Worm (Caenorhabditis elegans): ENCODE measurements around the gene F55G11.1.

The F55G11.1 gene

ce11 chrIV:12973336-12973735 lies 26.9 kb upstream of the F55G11.1 start, which contains the start of gene F55G11.4:
Gene F55G11.4 (plus strand): TSS chrIV:12973624.
- no peak for TF ChIP-seq flt-1 (GFP tag; IDR thresholded peaks at IDR 0.05)
- TF ChIP-seq ref-1 (GFP tag; conservative IDR thresholded peaks at IDR 0.05), result no peak
- TF ChIP-seq cog-1 (tag; optimal IDR thresholded peaks at IDR 0.05), result no peak
- no peak for TF ChIP-seq med-1 (GFP tag; optimal IDR thresholded peaks at IDR 0.05; ENCODE audit: insufficient read depth)
- no peak for TF ChIP-seq ztf-29 (GFP tag; IDR thresholded peaks at IDR 0.05)
- TF ChIP-seq tab-1 (GFP tag; IDR thresholded peaks at IDR 0.05), result no peak
- no peak for TF ChIP-seq klf-2 (GFP tag; conservative IDR thresholded peaks at IDR 0.05)

- TF ChIP-seq cog-1 (tag; optimal IDR thresholded peaks at IDR 0.05), result no peak
- no peak for TF ChIP-seq flt-1 (GFP tag; IDR thresholded peaks at IDR 0.05)
- no peak for TF ChIP-seq ref-1 (GFP tag; conservative IDR thresholded peaks at IDR 0.05)
- TF ChIP-seq med-1 (GFP tag; optimal IDR thresholded peaks at IDR 0.05; ENCODE audit: insufficient read depth), result no peak
- TF ChIP-seq ztf-23 (GFP tag; IDR thresholded peaks at IDR 0.05), result no peak
- TF ChIP-seq T22C8.4 (GFP tag; IDR thresholded peaks at IDR 0.05), result no peak
Measured at ce11 chrIV:12972780-12973179, 26.4 kb upstream of the F55G11.1 start.

ce11 chrIV:12971994-12972520 lies 25.7 kb upstream of the F55G11.1 start:
- TF ChIP-seq ztf-23 (GFP tag; IDR thresholded peaks at IDR 0.05) (no peak), cog-1 (tag; optimal IDR thresholded peaks at IDR 0.05) (no peak), tab-1 (GFP tag; IDR thresholded peaks at IDR 0.05) (no peak), T22C8.4 (GFP tag; IDR thresholded peaks at IDR 0.05) (no peak), ztf-29 (GFP tag; IDR thresholded peaks at IDR 0.05) (no peak), ref-1 (GFP tag; conservative IDR thresholded peaks at IDR 0.05) (no peak), flt-1 (GFP tag; IDR thresholded peaks at IDR 0.05) (no peak), klf-2 (GFP tag; conservative IDR thresholded peaks at IDR 0.05) (no peak), med-1 (GFP tag; optimal IDR thresholded peaks at IDR 0.05; ENCODE audit: insufficient read depth) (no peak)

- TF ChIP-seq flt-1 (GFP tag; IDR thresholded peaks at IDR 0.05) (no peak), klf-2 (GFP tag; conservative IDR thresholded peaks at IDR 0.05) (no peak), ztf-23 (GFP tag; IDR thresholded peaks at IDR 0.05) (no peak), cog-1 (tag; optimal IDR thresholded peaks at IDR 0.05) (no peak), ztf-29 (GFP tag; IDR thresholded peaks at IDR 0.05) (no peak), ref-1 (GFP tag; conservative IDR thresholded peaks at IDR 0.05) (no peak), tab-1 (GFP tag; IDR thresholded peaks at IDR 0.05) (no peak), med-1 (GFP tag; optimal IDR thresholded peaks at IDR 0.05; ENCODE audit: insufficient read depth) (no peak), T22C8.4 (GFP tag; IDR thresholded peaks at IDR 0.05) (no peak)
Measured at ce11 chrIV:12969141-12969540, 22.8 kb upstream of the F55G11.1 start, which contains the start of gene F55G11.2. Gene F55G11.2 (minus strand): TSS chrIV:12969289.

ce11 chrIV:12967303-12967702 lies 20.9 kb upstream of the F55G11.1 start:
- no peak for TF ChIP-seq ref-1 (GFP tag; conservative IDR thresholded peaks at IDR 0.05)
- TF ChIP-seq tab-1 (GFP tag; IDR thresholded peaks at IDR 0.05), result no peak
- no peak for TF ChIP-seq cog-1 (tag; optimal IDR thresholded peaks at IDR 0.05)
- no peak for TF ChIP-seq ztf-23 (GFP tag; IDR thresholded peaks at IDR 0.05)
- no peak for TF ChIP-seq ztf-29 (GFP tag; IDR thresholded peaks at IDR 0.05)
- no peak for TF ChIP-seq med-1 (GFP tag; optimal IDR thresholded peaks at IDR 0.05; ENCODE audit: insufficient read depth)
- no peak for TF ChIP-seq flt-1 (GFP tag; IDR thresholded peaks at IDR 0.05)

- no peak for TF ChIP-seq med-1 (GFP tag; optimal IDR thresholded peaks at IDR 0.05; ENCODE audit: insufficient read depth)
- no peak for TF ChIP-seq tab-1 (GFP tag; IDR thresholded peaks at IDR 0.05)
- TF ChIP-seq ztf-23 (GFP tag; IDR thresholded peaks at IDR 0.05), result no peak
- TF ChIP-seq ztf-29 (GFP tag; IDR thresholded peaks at IDR 0.05), result no peak
- no peak for TF ChIP-seq ref-1 (GFP tag; conservative IDR thresholded peaks at IDR 0.05)
- no peak for TF ChIP-seq T22C8.4 (GFP tag; IDR thresholded peaks at IDR 0.05)
- no peak for TF ChIP-seq klf-2 (GFP tag; conservative IDR thresholded peaks at IDR 0.05)
- TF ChIP-seq flt-1 (GFP tag; IDR thresholded peaks at IDR 0.05), result no peak
- no peak for TF ChIP-seq cog-1 (tag; optimal IDR thresholded peaks at IDR 0.05)
Measured at ce11 chrIV:12965074-12965473, 18.7 kb upstream of the F55G11.1 start, which contains the start of gene dod-22. Gene dod-22 (plus strand): TSS chrIV:12965374.

DNA sequence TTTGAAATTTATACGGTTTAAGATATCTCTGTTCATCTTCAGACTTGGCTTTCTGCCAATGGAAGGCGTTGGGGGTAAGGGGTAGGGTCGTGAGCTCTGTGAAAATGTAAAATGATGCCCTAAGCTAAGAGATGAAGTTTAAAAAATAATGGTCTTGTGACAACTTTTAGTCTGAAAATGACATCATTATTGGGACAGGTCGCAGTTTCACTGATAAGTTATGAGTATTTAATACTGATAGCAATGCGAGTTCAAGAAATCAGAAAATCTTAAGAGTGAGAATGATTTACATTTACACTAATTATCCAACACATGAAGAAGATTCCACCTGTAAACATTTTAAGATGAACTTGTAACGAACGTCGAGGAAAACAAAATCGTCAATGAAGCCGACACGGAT lies 18.3 kb upstream of the F55G11.1 start:
- TF ChIP-seq cog-1 (tag; optimal IDR thresholded peaks at IDR 0.05), result no peak

DNA sequence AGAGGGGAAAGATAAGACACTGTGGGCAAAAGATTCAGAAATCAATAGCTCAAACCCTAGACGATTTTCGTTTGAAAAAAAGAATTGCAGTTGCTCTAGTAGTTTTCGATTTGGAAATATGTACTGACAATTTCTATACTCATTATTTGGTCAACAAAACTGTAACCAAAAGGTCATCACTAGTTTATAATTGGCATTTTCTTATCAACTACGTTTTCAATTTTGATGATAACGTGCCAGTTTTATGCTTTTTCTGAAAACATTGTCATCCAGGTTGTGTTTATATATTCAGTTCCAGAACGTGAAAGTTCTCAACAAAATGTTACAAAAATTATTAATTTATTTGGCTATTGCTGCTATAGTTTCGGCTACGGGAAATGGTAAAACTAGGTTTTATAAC lies 16.2 kb upstream of the F55G11.1 start, which contains the start of gene F55G11.8:
TSS of gene F55G11.8 (plus strand) at position 245 of the 400 bp plus-strand sequence.
- TF ChIP-seq ztf-23 (GFP tag; IDR thresholded peaks at IDR 0.05) (no peak), T22C8.4 (GFP tag; IDR thresholded peaks at IDR 0.05) (no peak), cog-1 (tag; optimal IDR thresholded peaks at IDR 0.05) (no peak), flt-1 (GFP tag; IDR thresholded peaks at IDR 0.05) (no peak), ztf-29 (GFP tag; IDR thresholded peaks at IDR 0.05) (no peak), ref-1 (GFP tag; conservative IDR thresholded peaks at IDR 0.05) (no peak), klf-2 (GFP tag; conservative IDR thresholded peaks at IDR 0.05) (no peak), tab-1 (GFP tag; IDR thresholded peaks at IDR 0.05) (no peak), med-1 (GFP tag; optimal IDR thresholded peaks at IDR 0.05; ENCODE audit: insufficient read depth) (no peak)

DNA sequence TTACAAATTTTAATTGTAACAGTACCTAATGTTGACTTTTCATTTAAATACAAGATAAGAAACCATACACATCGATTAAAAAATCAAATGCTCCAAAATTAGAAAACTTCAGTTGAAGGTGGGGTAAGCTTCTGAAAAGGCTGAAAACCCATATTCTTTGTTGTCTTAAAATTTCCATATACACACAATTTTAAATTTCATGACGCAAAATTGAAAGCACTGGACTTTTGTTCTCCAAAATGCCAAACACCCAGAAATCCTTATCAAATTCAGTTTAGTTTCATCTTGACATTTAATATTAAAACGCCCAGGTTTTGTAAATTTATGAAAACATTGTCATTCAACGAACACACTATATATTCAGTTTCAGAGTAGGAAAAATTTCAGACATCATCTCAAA lies 13.7 kb upstream of the F55G11.1 start, which contains the start of gene F55G11.7:
TSS of gene F55G11.7 (plus strand) at position 301 of the 400 bp plus-strand sequence.
- TF ChIP-seq tab-1 (GFP tag; IDR thresholded peaks at IDR 0.05) (no peak), flt-1 (GFP tag; IDR thresholded peaks at IDR 0.05) (no peak), T22C8.4 (GFP tag; IDR thresholded peaks at IDR 0.05) (no peak), med-1 (GFP tag; optimal IDR thresholded peaks at IDR 0.05; ENCODE audit: insufficient read depth) (no peak), cog-1 (tag; optimal IDR thresholded peaks at IDR 0.05) (no peak), ztf-29 (GFP tag; IDR thresholded peaks at IDR 0.05) (no peak)

DNA sequence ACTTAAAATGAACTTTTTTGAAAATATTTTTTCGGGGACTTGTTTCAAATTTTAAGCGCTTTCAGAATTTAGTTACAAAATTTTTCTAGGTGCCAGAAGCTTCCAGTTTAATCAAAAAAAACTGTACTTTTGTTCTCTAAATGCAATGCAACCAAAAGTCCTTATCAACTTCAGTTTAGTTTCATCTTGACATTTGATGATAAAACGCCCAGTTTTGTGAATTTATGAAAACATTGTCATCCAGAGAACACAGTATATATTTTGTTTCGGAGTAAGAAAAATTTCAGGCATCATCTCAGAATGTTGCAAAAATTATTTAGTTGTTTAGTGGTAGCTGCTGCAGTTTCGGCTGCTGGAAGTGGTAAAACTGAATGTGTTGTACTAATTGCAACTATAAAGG lies 11.3 kb upstream of the F55G11.1 start, which contains the start of gene F55G11.6:
TSS of gene F55G11.6 (plus strand) at position 301 of the 400 bp plus-strand sequence.
- TF ChIP-seq ref-1 (GFP tag; conservative IDR thresholded peaks at IDR 0.05) (no peak), tab-1 (GFP tag; IDR thresholded peaks at IDR 0.05) (no peak), flt-1 (GFP tag; IDR thresholded peaks at IDR 0.05) (no peak), med-1 (GFP tag; optimal IDR thresholded peaks at IDR 0.05; ENCODE audit: insufficient read depth) (no peak), klf-2 (GFP tag; conservative IDR thresholded peaks at IDR 0.05) (no peak), cog-1 (tag; optimal IDR thresholded peaks at IDR 0.05) (no peak), ztf-29 (GFP tag; IDR thresholded peaks at IDR 0.05) (no peak), T22C8.4 (GFP tag; IDR thresholded peaks at IDR 0.05) (no peak), ztf-23 (GFP tag; IDR thresholded peaks at IDR 0.05) (no peak)
